Worm (Caenorhabditis elegans) whole organism, L2 larva: ENCODE results near the gene F16B3.2.

Source experiments
- C34F6.9 ChIP-seq: fragments of 150-350 bp; optimal IDR thresholded peaks from 2 replicates; lab custom pipeline; 2014; ENCODE audit warnings: missing biosample characterization, missing genetic modification characterization
- F13H6.1 ChIP-seq: sonication (generic microtip); optimal IDR thresholded peaks from 2 replicates; lab custom pipeline; 2016; ENCODE audit warnings: missing genetic modification characterization, missing compliant biosample characterization
- Y55F3AM.14 ChIP-seq: fragments of 200-800 bp; sonication (Bioruptor generic); optimal IDR thresholded peaks from 2 replicates; lab custom pipeline; 2018; ENCODE audit warnings: mild to moderate bottlenecking, missing genetic modification characterization, missing compliant biosample characterization
- aly-2 ChIP-seq: fragments of 150-350 bp; optimal IDR thresholded peaks from 2 replicates; lab custom pipeline; 2014; ENCODE audit warnings: missing biosample characterization, missing genetic modification characterization
- ama-1 ChIP-seq: fragments of 150-350 bp; optimal IDR thresholded peaks from 2 replicates; lab custom pipeline; 2018; ENCODE audit warnings: inconsistent platforms
- ceh-16 ChIP-seq: fragments of 150-350 bp; optimal IDR thresholded peaks from 2 replicates; lab custom pipeline; 2014; ENCODE audit warnings: missing biosample characterization, missing genetic modification characterization
- crh-2 ChIP-seq: sonication (generic microtip); optimal IDR thresholded peaks from 2 replicates; lab custom pipeline; 2017; ENCODE audit warnings: missing biosample characterization, missing genetic modification characterization
- dmd-4 ChIP-seq: sonication (generic microtip); optimal IDR thresholded peaks from 2 replicates; lab custom pipeline; 2017; ENCODE audit warnings: missing biosample characterization, missing genetic modification characterization
- egl-27 ChIP-seq: sonication (generic microtip); optimal IDR thresholded peaks from 3 replicates; lab custom pipeline; 2017; ENCODE audit warnings: missing biosample characterization, missing genetic modification reagents, missing genetic modification characterization
- gmeb-1 ChIP-seq: fragments of 150-350 bp; optimal IDR thresholded peaks from 2 replicates; lab custom pipeline; 2014; ENCODE audit warnings: missing biosample characterization, missing genetic modification characterization
- lin-13 ChIP-seq: fragments of 150-350 bp; optimal IDR thresholded peaks from 2 replicates; lab custom pipeline; 2014; ENCODE audit warnings: missing biosample characterization, missing genetic modification reagents, missing genetic modification characterization
- lin-39 ChIP-seq: fragments of 150-350 bp; optimal IDR thresholded peaks from 2 replicates; lab custom pipeline; 2014; ENCODE audit warnings: missing biosample characterization, missing genetic modification reagents, missing genetic modification characterization
- mab-5 ChIP-seq: fragments of 150-350 bp; optimal IDR thresholded peaks from 2 replicates; lab custom pipeline; 2014; ENCODE audit warnings: missing biosample characterization, missing genetic modification characterization
- mbf-1 ChIP-seq: sonication (generic microtip); optimal IDR thresholded peaks from 2 replicates; lab custom pipeline; 2017; ENCODE audit warnings: missing biosample characterization, missing genetic modification characterization
- nhr-10 ChIP-seq: sonication (generic microtip); optimal IDR thresholded peaks from 2 replicates; lab custom pipeline; 2017; ENCODE audit warnings: missing biosample characterization, missing genetic modification characterization
- nhr-11 ChIP-seq: fragments of 150-350 bp; optimal IDR thresholded peaks from 2 replicates; lab custom pipeline; 2014; ENCODE audit warnings: missing biosample characterization, missing genetic modification characterization
- nhr-12 ChIP-seq: fragments of 150-350 bp; optimal IDR thresholded peaks from 2 replicates; lab custom pipeline; 2014; ENCODE audit warnings: missing biosample characterization, missing genetic modification characterization
- nhr-129 ChIP-seq: fragments of 150-350 bp; optimal IDR thresholded peaks from 2 replicates; lab custom pipeline; 2014; ENCODE audit warnings: missing biosample characterization, missing genetic modification characterization
- nhr-23 ChIP-seq: fragments of 150-350 bp; optimal IDR thresholded peaks from 2 replicates; lab custom pipeline; 2014; ENCODE audit warnings: missing biosample characterization, missing genetic modification reagents, missing genetic modification characterization
- nhr-25 ChIP-seq: fragments of 150-350 bp; sonication (generic microtip); optimal IDR thresholded peaks from 3 replicates; lab custom pipeline; 2014; ENCODE audit warnings: missing biosample characterization, missing genetic modification characterization
- nhr-6 ChIP-seq: fragments of 150-350 bp; optimal IDR thresholded peaks from 2 replicates; lab custom pipeline; 2014; ENCODE audit warnings: missing biosample characterization, missing genetic modification characterization
- nhr-77 ChIP-seq: fragments of 150-350 bp; optimal IDR thresholded peaks from 2 replicates; lab custom pipeline; 2014; ENCODE audit warnings: missing biosample characterization, missing genetic modification characterization
- peb-1 ChIP-seq: fragments of 150-350 bp; optimal IDR thresholded peaks from 2 replicates; lab custom pipeline; 2014; ENCODE audit warnings: missing biosample characterization, missing genetic modification characterization
- skn-1 ChIP-seq: sonication (generic microtip); optimal IDR thresholded peaks from 2 replicates; lab custom pipeline; 2017; ENCODE audit warnings: missing biosample characterization, missing genetic modification characterization
- sma-9 ChIP-seq, 2 experiments: fragments of 150-350 bp in 1 of 2; sonication (generic microtip) in 1 of 2; optimal IDR thresholded peaks; 2 replicates each; lab custom pipeline; 2014 to 2016; ENCODE audit warnings: missing genetic modification characterization in 2 of 2, mild to moderate bottlenecking in 1 of 2, missing biosample characterization in 1 of 2, missing compliant biosample characterization in 1 of 2, missing genetic modification reagents in 1 of 2, moderate library complexity in 1 of 2
- snpc-4 ChIP-seq: fragments of 150-350 bp; optimal IDR thresholded peaks from 2 replicates; lab custom pipeline; 2014; ENCODE audit warnings: missing biosample characterization, missing genetic modification characterization
- unc-39 ChIP-seq: fragments of 150-350 bp; optimal IDR thresholded peaks from 2 replicates; lab custom pipeline; 2014; ENCODE audit warnings: missing biosample characterization, missing genetic modification characterization
- unc-55 ChIP-seq: fragments of 150-350 bp; sonication (generic microtip); optimal IDR thresholded peaks from 3 replicates; lab custom pipeline; 2014; ENCODE audit warnings: missing biosample characterization, missing genetic modification reagents, missing genetic modification characterization
- unc-62 ChIP-seq: fragments of 150-350 bp; optimal IDR thresholded peaks from 2 replicates; lab custom pipeline; 2014; ENCODE audit warnings: missing biosample characterization, missing genetic modification reagents, missing genetic modification characterization
- zag-1 ChIP-seq: fragments of 150-350 bp; optimal IDR thresholded peaks from 2 replicates; lab custom pipeline; 2014; ENCODE audit warnings: missing biosample characterization, missing genetic modification characterization
- ztf-1 ChIP-seq: fragments of 200-800 bp; sonication (Bioruptor generic); conservative IDR thresholded peaks from 2 replicates; pipeline ENCODE4 v1.3.6; 2022; ENCODE audit warnings: missing genetic modification characterization, missing compliant biosample characterization
- ztf-11 ChIP-seq: sonication (generic microtip); optimal IDR thresholded peaks from 2 replicates; lab custom pipeline; 2017; ENCODE audit warnings: missing biosample characterization, missing genetic modification characterization

F16B3.2 gene

ce11 chrV:1314819-1315218 lies at the start of gene F16B3.2:
Gene F16B3.2, plus strand, starts transcription at chrV:1315119.
- TF ChIP-seq nhr-11 (tag; lab: Kevin White, UChicago), result no peak
- no peak for TF ChIP-seq nhr-77 (tag; lab: Kevin White, UChicago)
- no peak for TF ChIP-seq dmd-4 (tag; lab: Kevin White, UChicago)
- no peak for TF ChIP-seq nhr-10 (tag; lab: Kevin White, UChicago)
- TF ChIP-seq unc-39, result no peak
- no peak for TF ChIP-seq snpc-4
- TF ChIP-seq unc-55, result no peak
- TF ChIP-seq nhr-12 (tag; lab: Kevin White, UChicago), result no peak
- no peak for TF ChIP-seq unc-62
- TF ChIP-seq lin-39 (tag; lab: Kevin White, UChicago), result no peak
- no peak for TF ChIP-seq gmeb-1
- TF ChIP-seq sma-9 (GFP tag; optimal IDR thresholded peaks at IDR 0.05; lab: Kevin White, UChicago), result no peak
- TF ChIP-seq sma-9 (tag; optimal IDR thresholded peaks at IDR 0.05; lab: Kevin White, UChicago), result no peak

ce11 chrV:1266540-1266939 lies 48.4 kb upstream of the F16B3.2 start:
- TF ChIP-seq nhr-10 (tag; lab: Kevin White, UChicago) (no peak), nhr-129 (tag; lab: Kevin White, UChicago) (no peak), unc-39 (no peak), peb-1 (tag; lab: Kevin White, UChicago) (no peak), nhr-25 (tag; lab: Kevin White, UChicago) (no peak), Y55F3AM.14 (GFP tag; lab: Kevin White, UChicago) (no peak), ama-1 (lab: Kevin White, UChicago) (no peak), mbf-1 (tag; lab: Kevin White, UChicago) (no peak), F13H6.1 (tag; lab: Kevin White, UChicago) (no peak), zag-1 (tag; lab: Kevin White, UChicago) (no peak)

ce11 chrV:1270611-1271010 lies 44.3 kb upstream of the F16B3.2 start, which contains the start of gene Y75B7B.1:
Gene Y75B7B.1, plus strand, starts transcription at chrV:1270911.
- TF ChIP-seq lin-13 (GFP tag; lab: Kevin White, UChicago) (no peak), mab-5 (tag; lab: Kevin White, UChicago) (no peak), nhr-25 (tag; lab: Kevin White, UChicago) (no peak), nhr-129 (tag; lab: Kevin White, UChicago) (no peak), egl-27 (tag; lab: Kevin White, UChicago) (no peak), C34F6.9 (tag; lab: Kevin White, UChicago) (no peak), ztf-1 (GFP tag; lab: Robert Waterston, UW) (no peak), ceh-16 (tag; lab: Kevin White, UChicago) (no peak), aly-2 (tag; lab: Kevin White, UChicago) (no peak), peb-1 (tag; lab: Kevin White, UChicago) (no peak), crh-2 (no peak), Y55F3AM.14 (GFP tag; lab: Kevin White, UChicago) (no peak), unc-55 (no peak), ztf-11 (tag; lab: Kevin White, UChicago) (no peak), nhr-6 (tag; lab: Kevin White, UChicago) (no peak), unc-62 (no peak)

- TF ChIP-seq lin-13 (GFP tag; lab: Kevin White, UChicago) (no peak), ztf-11 (tag; lab: Kevin White, UChicago) (no peak), Y55F3AM.14 (GFP tag; lab: Kevin White, UChicago) (no peak), mab-5 (tag; lab: Kevin White, UChicago) (no peak), ztf-1 (GFP tag; lab: Robert Waterston, UW) (no peak), nhr-10 (tag; lab: Kevin White, UChicago) (no peak), F13H6.1 (tag; lab: Kevin White, UChicago) (no peak), unc-62 (no peak)
Observed at ce11 chrV:1275924-1276323, 39.0 kb upstream of the F16B3.2 start, which contains the start of gene Y75B7B.2. Gene Y75B7B.2, minus strand, starts transcription at chrV:1276024.

- TF ChIP-seq unc-55 (no peak), nhr-129 (tag; lab: Kevin White, UChicago) (no peak), gmeb-1 (no peak), skn-1 (tag; lab: Kevin White, UChicago) (no peak), nhr-23 (no peak), nhr-25 (tag; lab: Kevin White, UChicago) (no peak), nhr-10 (tag; lab: Kevin White, UChicago) (no peak), mab-5 (tag; lab: Kevin White, UChicago) (no peak)
- TF ChIP-seq, all 48 proteins: peak for 0
Observed at ce11 chrV:1277926-1278325, 37.0 kb upstream of the F16B3.2 start.
